Worm (Caenorhabditis elegans) whole organism, L4 larva: ENCODE results near the gene gst-29.
"Not testable (repeated sequence)": the region's sequence is repeated elsewhere in the genome, so short reads cannot be mapped to it uniquely, and the experiment has no call there.

ENCODE experiments used
- F26F4.8 ChIP-seq: fragments of 200-800 bp; sonication (Bioruptor generic); conservative IDR thresholded peaks from 2 replicates; pipeline ENCODE4 v1.3.6; 2022; ENCODE audit warnings: missing genetic modification characterization, missing compliant biosample characterization
- F44E2.7 ChIP-seq: fragments of 200-800 bp; sonication (Bioruptor generic); IDR thresholded peaks from 2 replicates; pipeline ENCODE4 v2.1.2; 2022; ENCODE audit warnings: missing genetic modification characterization, missing compliant biosample characterization
- aha-1 ChIP-seq: fragments of 150-350 bp; peaks from one replicate; lab custom pipeline; 2014; ENCODE audit warnings: missing biosample characterization, missing genetic modification characterization
- aly-2 ChIP-seq: sonication (generic microtip); optimal IDR thresholded peaks from 2 replicates; lab custom pipeline; 2018; ENCODE audit warnings: missing biosample characterization, missing genetic modification characterization
- arid-1 ChIP-seq: fragments of 200-800 bp; sonication (Bioruptor generic); conservative IDR thresholded peaks from 2 replicates; pipeline ENCODE4 v1.3.6; 2022; ENCODE audit warnings: missing genetic modification reagents, missing genetic modification characterization, missing compliant biosample characterization
- ceh-20 ChIP-seq: fragments of 200-800 bp; sonication (Bioruptor generic); IDR thresholded peaks from 2 replicates; pipeline ENCODE4 v1.3.6; 2022; ENCODE audit warnings: missing genetic modification reagents, missing genetic modification characterization, missing compliant biosample characterization
- ceh-82 ChIP-seq: sonication (generic microtip); optimal IDR thresholded peaks from 2 replicates; lab custom pipeline; 2017; ENCODE audit warnings: missing biosample characterization, missing genetic modification characterization
- ctbp-1 ChIP-seq: fragments of 200-800 bp; sonication (Bioruptor generic); IDR thresholded peaks from 2 replicates; pipeline ENCODE4 v1.3.6; 2022; ENCODE audit warnings: missing genetic modification reagents, missing genetic modification characterization, missing compliant biosample characterization
- daf-16 ChIP-seq, 3 experiments: sonication (generic microtip); optimal IDR thresholded peaks; 2 replicates each; lab custom pipeline; 2016 to 2017; ENCODE audit warnings: missing genetic modification characterization in 3 of 3, missing genetic modification reagents in 3 of 3, mild to moderate bottlenecking in 2 of 3, missing compliant biosample characterization in 2 of 3, missing biosample characterization in 1 of 3, moderate library complexity in 1 of 3
- daf-19 ChIP-seq: fragments of 200-800 bp; sonication (Bioruptor generic); conservative IDR thresholded peaks from 2 replicates; pipeline ENCODE4 v1.3.6; 2022; ENCODE audit warnings: missing genetic modification characterization, missing compliant biosample characterization
- dmd-6 ChIP-seq: fragments of 200-800 bp; sonication (Bioruptor generic); IDR thresholded peaks from 2 replicates; pipeline ENCODE4 v1.3.6; 2022; ENCODE audit warnings: missing genetic modification reagents, missing genetic modification characterization, missing compliant biosample characterization
- dmd-9 ChIP-seq: fragments of 200-800 bp; sonication (Bioruptor generic); IDR thresholded peaks from 2 replicates; pipeline ENCODE4 v1.3.6; 2022; ENCODE audit warnings: missing genetic modification reagents, missing genetic modification characterization, missing compliant biosample characterization
- dpl-1 ChIP-seq: fragments of 150-350 bp; optimal IDR thresholded peaks from 2 replicates; lab custom pipeline; 2014; ENCODE audit warnings: missing biosample characterization, missing genetic modification reagents, missing genetic modification characterization
- duxl-1 ChIP-seq: sonication (generic microtip); optimal IDR thresholded peaks from 2 replicates; lab custom pipeline; 2016; ENCODE audit warnings: mild to moderate bottlenecking, missing genetic modification characterization, moderate library complexity, missing compliant biosample characterization; ENCODE audit not compliant: poor library complexity
- dve-1 ChIP-seq: sonication (generic microtip); optimal IDR thresholded peaks from 2 replicates; lab custom pipeline; 2017; ENCODE audit warnings: antibody characterized with exemption, mild to moderate bottlenecking, missing genetic modification characterization, missing compliant biosample characterization; ENCODE audit not compliant: insufficient read depth
- gei-8 ChIP-seq: fragments of 200-800 bp; sonication (Bioruptor generic); optimal IDR thresholded peaks from 2 replicates; lab custom pipeline; 2018; ENCODE audit warnings: mild to moderate bottlenecking, missing genetic modification characterization, missing compliant biosample characterization
- hif-1 ChIP-seq, 2 experiments: sonication (generic microtip); optimal IDR thresholded peaks; 2 replicates each; lab custom pipeline; 2016 to 2017; ENCODE audit warnings: missing compliant biosample characterization in 2 of 2, missing genetic modification characterization in 2 of 2, missing genetic modification reagents in 2 of 2, missing genotype in 2 of 2, mild to moderate bottlenecking in 1 of 2
- hlh-11 ChIP-seq: fragments of 200-800 bp; sonication (Bioruptor generic); optimal IDR thresholded peaks from 2 replicates; lab custom pipeline; 2018; ENCODE audit warnings: mild to moderate bottlenecking, missing genetic modification characterization, missing compliant biosample characterization
- hlh-30 ChIP-seq: sonication (generic microtip); optimal IDR thresholded peaks from 2 replicates; lab custom pipeline; 2017; ENCODE audit warnings: antibody characterized with exemption, mild to moderate bottlenecking, missing genetic modification characterization, missing compliant biosample characterization; ENCODE audit not compliant: insufficient read depth
- hmg-1.1 ChIP-seq: fragments of 200-800 bp; sonication (Bioruptor generic); IDR thresholded peaks from 2 replicates; pipeline ENCODE4 v1.3.6; 2022; ENCODE audit warnings: missing genetic modification reagents, missing genetic modification characterization, missing compliant biosample characterization
- jun-1 ChIP-seq: fragments of 150-350 bp; optimal IDR thresholded peaks from 2 replicates; lab custom pipeline; 2014; ENCODE audit warnings: missing biosample characterization, missing genetic modification reagents, missing genetic modification characterization
- lin-13 ChIP-seq: fragments of 150-350 bp; optimal IDR thresholded peaks from 2 replicates; lab custom pipeline; 2014; ENCODE audit warnings: missing biosample characterization, missing genetic modification reagents, missing genetic modification characterization
- lsy-2 ChIP-seq, 2 experiments: fragments of 150-350 bp in 1 of 2; sonication (generic microtip) in 1 of 2; optimal IDR thresholded peaks; 2 replicates each; lab custom pipeline; 2014 to 2017; ENCODE audit warnings: missing biosample characterization in 2 of 2, missing genetic modification characterization in 2 of 2
- madf-9 ChIP-seq: fragments of 200-800 bp; sonication (Bioruptor generic); conservative IDR thresholded peaks from 2 replicates; pipeline ENCODE4 v1.3.6; 2022; ENCODE audit warnings: missing genetic modification reagents, missing genetic modification characterization, missing compliant biosample characterization
- mxl-3 ChIP-seq: fragments of 200-800 bp; sonication (Bioruptor generic); optimal IDR thresholded peaks from 2 replicates; lab custom pipeline; 2018; ENCODE audit warnings: mild to moderate bottlenecking, missing genetic modification characterization, missing compliant biosample characterization
- nhr-10 ChIP-seq: fragments of 150-350 bp; optimal IDR thresholded peaks from 2 replicates; lab custom pipeline; 2014; ENCODE audit warnings: missing biosample characterization, missing genetic modification characterization
- nhr-102 ChIP-seq: sonication (generic microtip); optimal IDR thresholded peaks from 2 replicates; lab custom pipeline; 2016; ENCODE audit warnings: mild to moderate bottlenecking, missing genetic modification characterization, moderate library complexity, missing compliant biosample characterization
- nhr-111 ChIP-seq: fragments of 200-800 bp; sonication (Bioruptor generic); optimal IDR thresholded peaks from 2 replicates; lab custom pipeline; 2018; ENCODE audit warnings: mild to moderate bottlenecking, missing genetic modification characterization, missing compliant biosample characterization
- nhr-25 ChIP-seq: sonication (generic microtip); optimal IDR thresholded peaks from 2 replicates; lab custom pipeline; 2017; ENCODE audit warnings: missing genetic modification characterization, mild to moderate bottlenecking, missing compliant biosample characterization, antibody characterized with exemption, moderate library complexity, borderline replicate concordance; ENCODE audit not compliant: insufficient read depth
- nhr-42 ChIP-seq: fragments of 200-800 bp; sonication (Bioruptor generic); IDR thresholded peaks from 2 replicates; pipeline ENCODE4 v1.3.6; 2022; ENCODE audit warnings: missing genetic modification characterization, missing compliant biosample characterization
- nhr-48 ChIP-seq: sonication (generic microtip); optimal IDR thresholded peaks from 2 replicates; lab custom pipeline; 2016; ENCODE audit warnings: mild to moderate bottlenecking, missing genetic modification characterization, missing compliant biosample characterization
- nhr-77 ChIP-seq: fragments of 150-350 bp; optimal IDR thresholded peaks from 2 replicates; lab custom pipeline; 2014; ENCODE audit warnings: missing biosample characterization, missing genetic modification characterization
- pha-4 ChIP-seq, 2 experiments: fragments of 150-350 bp in 1 of 2; fragments of 200-800 bp in 1 of 2; sonication (Bioruptor generic) in 1 of 2; IDR thresholded peaks in 1 of 2; optimal IDR thresholded peaks in 1 of 2; 2 replicates each; pipeline versions ENCODE4 v1.3.6 to Lab custom; 2014 to 2022; ENCODE audit warnings: missing genetic modification characterization in 2 of 2, missing genetic modification reagents in 2 of 2, missing biosample characterization in 1 of 2, missing compliant biosample characterization in 1 of 2
- pqm-1 ChIP-seq: sonication (generic microtip); optimal IDR thresholded peaks from 2 replicates; lab custom pipeline; 2017; ENCODE audit warnings: missing biosample characterization, missing genetic modification characterization
- saeg-2 ChIP-seq: fragments of 200-800 bp; sonication (Bioruptor generic); IDR thresholded peaks from 2 replicates; pipeline ENCODE4 v1.3.6; 2022; ENCODE audit warnings: missing genetic modification reagents, missing genetic modification characterization, missing compliant biosample characterization
- snpc-1.2 ChIP-seq: fragments of 200-800 bp; sonication (Bioruptor generic); IDR thresholded peaks from 2 replicates; pipeline ENCODE4 v1.3.6; 2022; ENCODE audit warnings: missing genetic modification reagents, missing genetic modification characterization, missing compliant biosample characterization
- snpc-4 ChIP-seq: fragments of 150-350 bp; optimal IDR thresholded peaks from 2 replicates; lab custom pipeline; 2014; ENCODE audit warnings: missing biosample characterization, missing genetic modification characterization
- tag-97 ChIP-seq: fragments of 200-800 bp; sonication (Bioruptor generic); IDR thresholded peaks from 2 replicates; pipeline ENCODE4 v1.3.6; 2022; ENCODE audit warnings: missing genetic modification characterization, missing compliant biosample characterization
- unc-39 ChIP-seq: sonication (generic microtip); optimal IDR thresholded peaks from 2 replicates; lab custom pipeline; 2017; ENCODE audit warnings: missing biosample characterization, missing genetic modification characterization
- unc-62 ChIP-seq, 3 experiments: fragments of 150-350 bp in 1 of 3; sonication (generic microtip); optimal IDR thresholded peaks in 2 of 3; peaks in 1 of 3; 1 replicate in 1 of 3; 2 replicates in 2 of 3; lab custom pipeline; 2014 to 2017; ENCODE audit warnings: missing biosample characterization in 3 of 3, missing genetic modification characterization in 3 of 3, missing genetic modification reagents in 3 of 3, missing genotype in 1 of 3
- zag-1 ChIP-seq: fragments of 150-350 bp; optimal IDR thresholded peaks from 2 replicates; lab custom pipeline; 2014; ENCODE audit warnings: missing biosample characterization, missing genetic modification characterization
- zfp-2 ChIP-seq: sonication (generic microtip); optimal IDR thresholded peaks from 2 replicates; lab custom pipeline; 2016; ENCODE audit warnings: mild to moderate bottlenecking, missing genetic modification characterization, missing compliant biosample characterization
- zip-2 ChIP-seq: fragments of 150-350 bp; optimal IDR thresholded peaks from 2 replicates; lab custom pipeline; 2014; ENCODE audit warnings: missing biosample characterization, missing genetic modification characterization
- ztf-11 ChIP-seq: fragments of 150-350 bp; optimal IDR thresholded peaks from 2 replicates; lab custom pipeline; 2014; ENCODE audit warnings: missing biosample characterization, missing genetic modification characterization

Gene gst-29

DNA sequence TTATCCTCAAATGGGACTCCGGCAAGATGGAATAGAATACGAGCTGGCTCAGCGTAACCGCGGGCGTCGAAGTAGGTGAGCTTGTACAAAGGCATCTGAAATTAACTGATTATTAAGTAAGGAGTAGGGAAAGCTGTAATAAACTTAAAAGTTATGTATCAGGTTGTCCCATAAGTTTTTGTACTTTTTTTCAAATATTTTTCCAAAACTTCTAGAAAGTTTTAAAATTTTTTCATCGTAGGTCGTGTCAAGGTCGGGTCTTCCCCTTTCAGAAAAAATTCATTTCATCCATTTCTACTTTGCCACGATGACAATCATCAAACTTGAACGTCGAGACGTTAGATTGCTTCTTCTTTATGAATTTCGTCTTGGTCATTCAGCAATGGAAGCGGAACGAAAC is 2.2 kb upstream of the gst-29 start, which contains the start of gene gst-39:
Gene gst-39, minus strand, starts transcription at position 101 of the 400 bp plus-strand sequence.
- not testable (repeated sequence) for TF ChIP-seq pha-4 (GFP tag; IDR thresholded peaks at IDR 0.05; lab: Robert Waterston, UW); pha-4 (tag; optimal IDR thresholded peaks at IDR 0.05; lab: Kevin White, UChicago); jun-1; hmg-1.1 (GFP tag; lab: Robert Waterston, UW)

DNA sequence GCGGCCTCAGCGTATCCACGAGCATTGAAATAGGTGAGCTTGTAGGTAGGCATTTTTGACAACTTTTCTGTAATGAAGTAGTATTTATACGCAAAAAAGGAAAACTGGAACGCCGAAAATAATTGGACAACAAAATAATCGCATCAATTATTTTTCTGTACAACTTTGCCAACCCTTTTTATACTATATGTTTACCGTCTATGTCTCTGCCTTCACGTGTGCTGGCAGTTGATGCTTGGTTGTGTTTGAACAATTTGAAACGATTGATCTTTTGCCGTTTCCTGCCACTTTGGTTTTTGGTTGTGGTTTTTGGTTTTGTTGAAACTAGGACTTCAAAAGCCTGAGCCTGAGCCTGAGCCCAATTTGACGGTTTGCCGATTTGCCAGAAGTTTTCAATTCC is 2.3 kb downstream of the gst-29 start, which contains the start of gene gst-28:
Gene gst-28, minus strand, starts transcription at position 238 of the 400 bp plus-strand sequence.
- peak; percentile 6 for TF ChIP-seq hlh-30 (tag; lab: Kevin White, UChicago)
- TF ChIP-seq pqm-1 (tag; lab: Kevin White, UChicago), result peak; percentile 13
- TF ChIP-seq mxl-3 (GFP tag; lab: Kevin White, UChicago), result no peak
- peak; percentile 7 for TF ChIP-seq hlh-11 (tag; lab: Kevin White, UChicago)
- peak; percentile 52 for TF ChIP-seq nhr-77 (tag; lab: Kevin White, UChicago)
- TF ChIP-seq daf-16 (GFP tag; optimal IDR thresholded peaks at IDR 0.05; lab: Kevin White, UChicago), result no peak
- peak; percentile 66 for TF ChIP-seq daf-16 (tag; optimal IDR thresholded peaks at IDR 0.05; lab: Kevin White, UChicago)
- TF ChIP-seq saeg-2 (GFP tag; lab: Robert Waterston, UW), result 0 out of 2 replicates have a peak, but pooled peaks have one; percentile 25
- peak; percentile 40; the same call in 1 of the 2 replicates for TF ChIP-seq dmd-6
- TF ChIP-seq dve-1 (tag; lab: Kevin White, UChicago), result peak; percentile 20
- TF ChIP-seq F44E2.7 (GFP tag; lab: Robert Waterston, UW), result no peak

DNA sequence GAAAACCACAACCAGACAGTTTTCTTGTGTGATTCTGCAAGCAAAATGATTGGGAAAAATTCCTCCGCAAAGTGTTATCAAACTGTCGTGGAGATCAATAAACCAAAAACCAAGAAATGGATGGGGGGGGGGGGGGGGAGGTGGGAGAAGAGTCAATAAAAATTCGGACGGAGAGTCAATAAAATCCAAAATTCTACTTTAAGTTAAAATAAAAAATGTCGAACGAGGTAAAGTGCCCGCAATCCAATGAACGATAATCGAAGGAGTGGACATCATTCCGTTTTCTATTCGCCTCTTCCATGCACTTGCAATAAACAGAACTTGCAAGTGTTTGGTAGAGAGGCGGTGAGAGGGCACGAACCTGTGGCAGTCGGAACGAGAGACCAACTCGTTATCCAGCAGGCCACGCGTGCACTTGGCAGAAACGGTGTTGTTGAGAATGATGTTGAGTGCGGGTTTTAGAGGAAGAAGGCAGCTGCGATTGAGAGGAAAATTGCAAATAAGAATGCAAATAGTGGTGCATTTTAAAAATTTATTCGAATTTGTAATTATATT is 3.9 kb downstream of the gst-29 start, which contains the start of gene gst-27:
Gene gst-27, minus strand, starts transcription at position 51 of the 555 bp plus-strand sequence.
- TF ChIP-seq aha-1 (tag; lab: Kevin White, UChicago) (peak; percentile 99), snpc-1.2 (peak; percentile 88), dmd-9 (peak; percentile 78), aly-2 (tag; lab: Kevin White, UChicago) (peak; percentile 47), madf-9 (GFP tag; lab: Robert Waterston, UW) (peak; percentile 72), F26F4.8 (GFP tag; lab: Robert Waterston, UW) (peak; percentile 85), nhr-25 (tag; lab: Kevin White, UChicago) (peak; percentile 43), ceh-20 (GFP tag; lab: Robert Waterston, UW) (peak; percentile 76), nhr-42 (GFP tag; lab: Robert Waterston, UW) (peak; percentile 92), nhr-10 (no peak), snpc-4 (tag; lab: Kevin White, UChicago) (peak; percentile 10), tag-97 (GFP tag; lab: Robert Waterston, UW) (no peak), ctbp-1 (GFP tag; lab: Robert Waterston, UW) (peak; percentile 85), unc-39 (tag; lab: Kevin White, UChicago) (no peak), zag-1 (tag; lab: Kevin White, UChicago) (no peak), nhr-48 (peak; percentile 69), gei-8 (GFP tag; lab: Kevin White, UChicago) (peak; percentile 90), lsy-2 (tag; optimal IDR thresholded peaks at IDR 0.05; lab: Kevin White, UChicago) (no peak), nhr-102 (tag; lab: Kevin White, UChicago) (peak; percentile 73), hif-1 (tag; optimal IDR thresholded peaks at IDR 0.05; lab: Kevin White, UChicago) (peak in 1 of 2 experiments; percentile 66), arid-1 (GFP tag; lab: Robert Waterston, UW) (peak; percentile 71), zfp-2 (tag; lab: Kevin White, UChicago) (peak; percentile 46), daf-19 (GFP tag; lab: Robert Waterston, UW) (peak; percentile 80), pha-4 (GFP tag; IDR thresholded peaks at IDR 0.05; lab: Robert Waterston, UW) (peak; percentile 91), pha-4 (tag; optimal IDR thresholded peaks at IDR 0.05; lab: Kevin White, UChicago) (no peak), ztf-11 (tag; lab: Kevin White, UChicago) (peak; percentile 27), zip-2 (peak; percentile 77), dpl-1 (peak; percentile 63), ceh-82 (tag; lab: Kevin White, UChicago) (no peak), duxl-1 (tag; lab: Kevin White, UChicago) (peak; percentile 87), lin-13 (peak; percentile 88), unc-62 (GFP tag; optimal IDR thresholded peaks at IDR 0.05 in 1 of 2; lab: Kevin White, UChicago) (peak in 1 of 2 experiments; percentile 100), unc-62 (tag; optimal IDR thresholded peaks at IDR 0.05; lab: Kevin White, UChicago) (no peak), nhr-111 (GFP tag; lab: Kevin White, UChicago) (peak; percentile 50)
